Fruit fly (Drosophila melanogaster): Measurements from ENCODE around the gene norpA.

The norpA gene

dm6 chrX:4411405-4411993 lies 89.1 kb downstream of the norpA start (continued):
- TF ChIP-seq CG42726 (GFP tag; IDR thresholded peaks at IDR 0.05; ENCODE audit: partially characterized antibody) (peak; percentile 51; the same call in 1 of the 2 replicates), peb (GFP tag; IDR thresholded peaks at IDR 0.05) (no peak), CG31441 (GFP tag; IDR thresholded peaks at IDR 0.05) (no peak), Elba2 (GFP tag; optimal IDR thresholded peaks at IDR 0.05) (no peak), Hey (tag; optimal IDR thresholded peaks at IDR 0.05) (no peak), wek (GFP tag; optimal IDR thresholded peaks at IDR 0.05) (no peak), ap (GFP tag; IDR thresholded peaks at IDR 0.05) (no peak), Hand (GFP tag; optimal IDR thresholded peaks at IDR 0.05) (no peak), sob (GFP tag; IDR thresholded peaks at IDR 0.05) (no peak), Kr (GFP tag; optimal IDR thresholded peaks at IDR 0.05) (no peak), tll (GFP tag; optimal IDR thresholded peaks at IDR 0.05) (peak; percentile 47 to 96), CG9609 (GFP tag; optimal IDR thresholded peaks at IDR 0.05) (no peak), Trl (optimal IDR thresholded peaks at IDR 0.05) (peak; percentile 36 to 68), Trl (GFP tag; optimal IDR thresholded peaks at IDR 0.05) (no peak), hkb (optimal IDR thresholded peaks at IDR 0.05) (peak; percentile 0), hkb (GFP tag; IDR thresholded peaks at IDR 0.05) (no peak), CG7357 (GFP tag; IDR thresholded peaks at IDR 0.05) (no peak), abd-A (tag; optimal IDR thresholded peaks at IDR 0.05) (no peak), Meics (GFP tag; optimal IDR thresholded peaks at IDR 0.05) (no peak), fu2 (GFP tag; optimal IDR thresholded peaks at IDR 0.05) (no peak), CG30431 (GFP tag; optimal IDR thresholded peaks at IDR 0.05) (no peak), Lpt (GFP tag; optimal IDR thresholded peaks at IDR 0.05) (no peak), ash1 (GFP tag; optimal IDR thresholded peaks at IDR 0.05) (no peak), oc (tag; optimal IDR thresholded peaks at IDR 0.05) (peak; percentile 33), CG8944 (GFP tag; optimal IDR thresholded peaks at IDR 0.05) (no peak), ewg (GFP tag; optimal IDR thresholded peaks at IDR 0.05) (peak; percentile 94), nau (GFP tag; optimal IDR thresholded peaks at IDR 0.05) (no peak), crp (GFP tag; optimal IDR thresholded peaks at IDR 0.05) (no peak), ems (GFP tag; optimal IDR thresholded peaks at IDR 0.05) (no peak), h (optimal IDR thresholded peaks at IDR 0.05) (no peak), Oaz (GFP tag; IDR thresholded peaks at IDR 0.05) (no peak), disco-r (GFP tag; optimal IDR thresholded peaks at IDR 0.05) (peak; percentile 19), CG10431 (GFP tag; optimal IDR thresholded peaks at IDR 0.05) (no peak), Gug (GFP tag; IDR thresholded peaks at IDR 0.05) (no peak), CG3163 (GFP tag; optimal IDR thresholded peaks at IDR 0.05) (no peak), hbn (GFP tag; IDR thresholded peaks at IDR 0.05; ENCODE audit: partially characterized antibody) (no peak), Drgx (GFP tag; IDR thresholded peaks at IDR 0.05) (no peak), p53 (GFP tag; optimal IDR thresholded peaks at IDR 0.05) (no peak), CG7786 (GFP tag; optimal IDR thresholded peaks at IDR 0.05) (no peak), croc (GFP tag; conservative IDR thresholded peaks at IDR 0.05) (no peak), Sox100B (GFP tag; optimal IDR thresholded peaks at IDR 0.05) (no peak), tna (GFP tag; IDR thresholded peaks at IDR 0.05; ENCODE audit: partially characterized antibody) (no peak), Sin3A (optimal IDR thresholded peaks at IDR 0.05) (no peak), Dek (tag; optimal IDR thresholded peaks at IDR 0.05) (no peak), CG33213 (GFP tag; optimal IDR thresholded peaks at IDR 0.05) (no peak), Hr39 (optimal IDR thresholded peaks at IDR 0.05) (no peak), CG7839 (tag; optimal IDR thresholded peaks at IDR 0.05) (no peak), en (GFP tag; optimal IDR thresholded peaks at IDR 0.05) (no peak), sd (tag; optimal IDR thresholded peaks at IDR 0.05) (peak; percentile 78), bcd (GFP tag; optimal IDR thresholded peaks at IDR 0.05) (no peak), CG18764 (GFP tag; optimal IDR thresholded peaks at IDR 0.05) (no peak), CG6175 (GFP tag; IDR thresholded peaks at IDR 0.05) (no peak), CG3838 (GFP tag; optimal IDR thresholded peaks at IDR 0.05) (no peak)

Data from whole organism, embryonic.